Worm (Caenorhabditis elegans) whole organism, young adult: ENCODE measurements around the gene nlp-50.

Experiments
- B0019.2 ChIP-seq: fragments of 200-800 bp; sonication (Bioruptor generic); conservative IDR thresholded peaks from 2 replicates; pipeline ENCODE4 v1.3.6; 2022; ENCODE audit warnings: missing genetic modification reagents, missing genetic modification characterization, missing compliant biosample characterization
- B0035.1 ChIP-seq: sonication (generic microtip); optimal IDR thresholded peaks from 2 replicates; lab custom pipeline; 2016; ENCODE audit warnings: missing genetic modification characterization, mild to moderate bottlenecking, missing compliant biosample characterization, missing genotype, missing genetic modification reagents
- B0336.3 ChIP-seq: fragments of 200-800 bp; sonication (Bioruptor generic); IDR thresholded peaks from 2 replicates; pipeline ENCODE4 v1.3.6; 2022; ENCODE audit warnings: missing genetic modification characterization, missing compliant biosample characterization
- C17E4.6 ChIP-seq: fragments of 200-800 bp; sonication (Bioruptor generic); IDR thresholded peaks from 2 replicates; pipeline ENCODE4 v1.3.6; 2022; ENCODE audit warnings: missing genetic modification reagents, missing genetic modification characterization, missing compliant biosample characterization
- F33H1.4 ChIP-seq: fragments of 200-800 bp; sonication (Bioruptor generic); IDR thresholded peaks from 2 replicates; pipeline ENCODE4 v1.3.6; 2022; ENCODE audit warnings: missing genetic modification reagents, missing genetic modification characterization, missing compliant biosample characterization
- F52B5.7 ChIP-seq: sonication (generic microtip); optimal IDR thresholded peaks from 2 replicates; lab custom pipeline; 2016; ENCODE audit warnings: mild to moderate bottlenecking, missing genetic modification characterization, missing compliant biosample characterization
- F55B11.4 ChIP-seq: sonication (generic microtip); optimal IDR thresholded peaks from 2 replicates; lab custom pipeline; 2016; ENCODE audit warnings: missing compliant biosample characterization, missing genetic modification characterization, borderline replicate concordance; ENCODE audit not compliant: insufficient read depth
- F57A8.1 ChIP-seq: fragments of 200-800 bp; sonication (Bioruptor generic); optimal IDR thresholded peaks from 2 replicates; lab custom pipeline; 2018; ENCODE audit warnings: mild to moderate bottlenecking, missing genetic modification characterization, moderate library complexity, missing compliant biosample characterization
- Y67H2A.10 ChIP-seq: fragments of 200-800 bp; sonication (Bioruptor generic); conservative IDR thresholded peaks from 2 replicates; pipeline ENCODE4 v1.3.6; 2022; ENCODE audit warnings: missing genetic modification reagents, missing genetic modification characterization, missing compliant biosample characterization
- Y95B8A.8 ChIP-seq: fragments of 200-800 bp; sonication (Bioruptor generic); IDR thresholded peaks from 2 replicates; pipeline ENCODE4 v1.3.6; 2022; ENCODE audit warnings: missing genetic modification reagents, missing genetic modification characterization, missing compliant biosample characterization
- ZK185.1 ChIP-seq: sonication (generic microtip); optimal IDR thresholded peaks from 2 replicates; lab custom pipeline; 2016; ENCODE audit warnings: mild to moderate bottlenecking, missing genetic modification characterization, missing compliant biosample characterization; ENCODE audit not compliant: poor library complexity, severe bottlenecking
- aptf-2 ChIP-seq: fragments of 200-800 bp; sonication (Bioruptor generic); conservative IDR thresholded peaks from 2 replicates; pipeline ENCODE4 v1.3.6; 2022; ENCODE audit warnings: missing genetic modification reagents, missing genetic modification characterization, missing compliant biosample characterization
- attf-6 ChIP-seq: fragments of 200-800 bp; sonication (Bioruptor generic); IDR thresholded peaks from 2 replicates; pipeline ENCODE4 v1.3.6; 2022; ENCODE audit warnings: missing genetic modification reagents, missing genetic modification characterization, missing compliant biosample characterization
- bed-2 ChIP-seq: fragments of 200-800 bp; sonication (Bioruptor generic); IDR thresholded peaks from 2 replicates; pipeline ENCODE4 v1.3.6; 2022; ENCODE audit warnings: missing genetic modification reagents, missing genetic modification characterization, missing compliant biosample characterization
- cebp-1 ChIP-seq, 2 experiments: fragments of 200-800 bp in 1 of 2; sonication (Bioruptor generic) in 1 of 2; sonication (generic microtip) in 1 of 2; IDR thresholded peaks in 1 of 2; optimal IDR thresholded peaks in 1 of 2; 2 replicates each; pipeline versions ENCODE4 v1.3.6 to Lab custom; 2017 to 2022; ENCODE audit warnings: missing compliant biosample characterization in 2 of 2, missing genetic modification characterization in 2 of 2, mild to moderate bottlenecking in 1 of 2, missing genetic modification reagents in 1 of 2, moderate library complexity in 1 of 2
- ceh-100 ChIP-seq: fragments of 200-800 bp; sonication (Bioruptor generic); IDR thresholded peaks from 2 replicates; pipeline ENCODE4 v1.3.6; 2022; ENCODE audit warnings: missing genetic modification reagents, missing genetic modification characterization, missing compliant biosample characterization
- ceh-27 ChIP-seq: fragments of 200-800 bp; sonication (Bioruptor generic); optimal IDR thresholded peaks from 2 replicates; lab custom pipeline; 2018; ENCODE audit warnings: mild to moderate bottlenecking, missing genetic modification characterization, moderate library complexity, missing compliant biosample characterization
- ceh-58 ChIP-seq: fragments of 200-800 bp; sonication (Bioruptor generic); IDR thresholded peaks from 2 replicates; pipeline ENCODE4 v1.3.6; 2022; ENCODE audit warnings: missing genetic modification characterization, missing compliant biosample characterization
- dox-1 ChIP-seq: fragments of 200-800 bp; sonication (Bioruptor generic); IDR thresholded peaks from 2 replicates; pipeline ENCODE4 v1.3.6; 2022; ENCODE audit warnings: missing genetic modification reagents, missing genetic modification characterization, missing compliant biosample characterization
- dpff-1 ChIP-seq: sonication (generic microtip); optimal IDR thresholded peaks from 2 replicates; lab custom pipeline; 2017; ENCODE audit warnings: mild to moderate bottlenecking, missing genetic modification characterization, missing compliant biosample characterization
- dpl-1 ChIP-seq: fragments of 150-350 bp; optimal IDR thresholded peaks from 2 replicates; lab custom pipeline; 2014; ENCODE audit warnings: missing biosample characterization, missing genetic modification reagents, missing genetic modification characterization
- efl-1 ChIP-seq: fragments of 150-350 bp; optimal IDR thresholded peaks from 2 replicates; lab custom pipeline; 2014; ENCODE audit warnings: missing biosample characterization, missing genetic modification reagents, missing genetic modification characterization
- egrh-3 ChIP-seq: fragments of 200-800 bp; sonication (Bioruptor generic); IDR thresholded peaks from 2 replicates; pipeline ENCODE4 v1.3.6; 2022; ENCODE audit warnings: missing genetic modification reagents, missing genetic modification characterization, missing compliant biosample characterization
- ekl-4 ChIP-seq: fragments of 200-800 bp; sonication (Bioruptor generic); IDR thresholded peaks from 2 replicates; pipeline ENCODE4 v1.3.6; 2022; ENCODE audit warnings: missing genetic modification reagents, missing genetic modification characterization, missing compliant biosample characterization
- fkh-3 ChIP-seq: sonication (generic microtip); optimal IDR thresholded peaks from 2 replicates; lab custom pipeline; 2016; ENCODE audit warnings: mild to moderate bottlenecking, missing genetic modification characterization, missing compliant biosample characterization
- hlh-26 ChIP-seq: fragments of 200-800 bp; sonication (Bioruptor generic); conservative IDR thresholded peaks from 2 replicates; pipeline ENCODE4 v1.3.6; 2022; ENCODE audit warnings: missing genetic modification reagents, missing genetic modification characterization, missing compliant biosample characterization
- hmg-1.2 ChIP-seq: fragments of 200-800 bp; sonication (Bioruptor generic); IDR thresholded peaks from 2 replicates; pipeline ENCODE4 v1.3.6; 2022; ENCODE audit warnings: missing genetic modification reagents, missing genetic modification characterization, missing compliant biosample characterization
- hrde-1 ChIP-seq: sonication (generic microtip); optimal IDR thresholded peaks from 2 replicates; lab custom pipeline; 2016; ENCODE audit warnings: missing genetic modification characterization, mild to moderate bottlenecking, missing compliant biosample characterization, moderate library complexity, missing genotype, missing genetic modification reagents, borderline replicate concordance
- lag-1 ChIP-seq: fragments of 200-800 bp; sonication (Bioruptor generic); IDR thresholded peaks from 2 replicates; pipeline ENCODE4 v1.3.6; 2022; ENCODE audit warnings: missing genetic modification reagents, missing genetic modification characterization, missing compliant biosample characterization
- lin-54 ChIP-seq: fragments of 200-800 bp; sonication (Bioruptor generic); optimal IDR thresholded peaks from 2 replicates; lab custom pipeline; 2018; ENCODE audit warnings: mild to moderate bottlenecking, missing genetic modification characterization, missing compliant biosample characterization
- lsl-1 ChIP-seq: fragments of 200-800 bp; sonication (Bioruptor generic); optimal IDR thresholded peaks from 2 replicates; lab custom pipeline; 2018; ENCODE audit warnings: mild to moderate bottlenecking, missing genetic modification characterization, moderate library complexity, missing compliant biosample characterization
- madf-3 ChIP-seq: fragments of 200-800 bp; sonication (Bioruptor generic); IDR thresholded peaks from 2 replicates; pipeline ENCODE4 v1.3.6; 2022; ENCODE audit warnings: missing genetic modification reagents, missing genetic modification characterization, missing compliant biosample characterization
- madf-6 ChIP-seq: fragments of 200-800 bp; sonication (Bioruptor generic); IDR thresholded peaks from 2 replicates; pipeline ENCODE4 v1.3.6; 2022; ENCODE audit warnings: missing genetic modification reagents, missing genetic modification characterization, missing compliant biosample characterization
- madf-8 ChIP-seq: fragments of 200-800 bp; sonication (Bioruptor generic); conservative IDR thresholded peaks from 2 replicates; pipeline ENCODE4 v1.3.6; 2022; ENCODE audit warnings: missing genetic modification reagents, missing genetic modification characterization, missing compliant biosample characterization
- mcd-1 ChIP-seq: fragments of 200-800 bp; sonication (Bioruptor generic); IDR thresholded peaks from 2 replicates; pipeline ENCODE4 v1.3.6; 2022; ENCODE audit warnings: missing genetic modification reagents, missing genetic modification characterization, missing compliant biosample characterization
- mel-28 ChIP-seq: sonication (generic microtip); optimal IDR thresholded peaks from 2 replicates; lab custom pipeline; 2016; ENCODE audit warnings: borderline replicate concordance, mild to moderate bottlenecking, missing genetic modification characterization, missing compliant biosample characterization
- mes-4 ChIP-seq: sonication (generic microtip); optimal IDR thresholded peaks from 2 replicates; lab custom pipeline; 2016; ENCODE audit warnings: missing genotype, missing genetic modification characterization, missing compliant biosample characterization
- nfya-1 ChIP-seq: sonication (generic microtip); optimal IDR thresholded peaks from 2 replicates; lab custom pipeline; 2017; ENCODE audit warnings: antibody characterized with exemption, missing compliant biosample characterization, missing genetic modification characterization, borderline replicate concordance; ENCODE audit not compliant: insufficient read depth
- nhr-179 ChIP-seq: sonication (generic microtip); optimal IDR thresholded peaks from 2 replicates; lab custom pipeline; 2016; ENCODE audit warnings: mild to moderate bottlenecking, missing genetic modification characterization, missing compliant biosample characterization
- repo-1 ChIP-seq: sonication (generic microtip); optimal IDR thresholded peaks from 2 replicates; lab custom pipeline; 2017; ENCODE audit warnings: mild to moderate bottlenecking, missing genetic modification characterization, missing compliant biosample characterization
- sea-2 ChIP-seq: fragments of 200-800 bp; sonication (Bioruptor generic); IDR thresholded peaks from 2 replicates; pipeline ENCODE4 v1.3.6; 2022; ENCODE audit warnings: missing genetic modification characterization, missing compliant biosample characterization
- snpc-1.1 ChIP-seq: sonication (generic microtip); optimal IDR thresholded peaks from 2 replicates; lab custom pipeline; 2017; ENCODE audit warnings: missing genetic modification characterization, mild to moderate bottlenecking, missing compliant biosample characterization, antibody characterized with exemption, moderate library complexity, missing genotype, missing genetic modification reagents; ENCODE audit not compliant: insufficient read depth
- snpc-4 ChIP-seq, 5 experiments: fragments of 150-350 bp in 1 of 5; sonication (generic microtip) in 4 of 5; optimal IDR thresholded peaks; 2 replicates each; lab custom pipeline; 2014 to 2018; ENCODE audit warnings: missing genetic modification characterization in 5 of 5, missing biosample characterization in 3 of 5, antibody characterized with exemption in 2 of 5, mild to moderate bottlenecking in 2 of 5, missing compliant biosample characterization in 2 of 5, missing genotype in 2 of 5, moderate library complexity in 2 of 5, missing genetic modification reagents in 1 of 5
- tbp1 ChIP-seq: fragments of 200-800 bp; sonication (Bioruptor generic); optimal IDR thresholded peaks from 2 replicates; lab custom pipeline; 2018; ENCODE audit warnings: mild to moderate bottlenecking, missing genetic modification characterization, missing compliant biosample characterization
- zfh-2 ChIP-seq: fragments of 200-800 bp; sonication (Bioruptor generic); conservative IDR thresholded peaks from 2 replicates; pipeline ENCODE4 v1.3.6; 2022; ENCODE audit warnings: missing genetic modification reagents, missing genetic modification characterization, missing compliant biosample characterization
- zim-3 ChIP-seq: sonication (generic microtip); optimal IDR thresholded peaks from 2 replicates; lab custom pipeline; 2017; ENCODE audit warnings: mild to moderate bottlenecking, missing genetic modification characterization, moderate library complexity, missing compliant biosample characterization
- ztf-25 ChIP-seq: fragments of 200-800 bp; sonication (Bioruptor generic); IDR thresholded peaks from 2 replicates; pipeline ENCODE4 v1.3.6; 2022; ENCODE audit warnings: missing genetic modification reagents, missing genetic modification characterization, missing compliant biosample characterization

Gene nlp-50

ce11 chrII:6736066-6736465 lies 28.8 kb upstream of the nlp-50 start, which contains the start of gene mrps-18.C (continued):
- TF ChIP-seq F33H1.4 (GFP tag; lab: Robert Waterston, UW) (no peak), F52B5.7 (tag; lab: Kevin White, UChicago) (no peak), dox-1 (GFP tag; lab: Robert Waterston, UW) (no peak), zim-3 (tag; lab: Kevin White, UChicago) (no peak), B0019.2 (GFP tag; lab: Robert Waterston, UW) (no peak), ZK185.1 (tag; lab: Kevin White, UChicago) (no peak), hmg-1.2 (GFP tag; lab: Robert Waterston, UW) (0 out of 2 replicates have a peak, but pooled peaks have one; percentile 15), ceh-100 (GFP tag; lab: Robert Waterston, UW) (no peak), repo-1 (tag; lab: Kevin White, UChicago) (peak; percentile 36), ztf-25 (GFP tag; lab: Robert Waterston, UW) (no peak), nfya-1 (tag; lab: Kevin White, UChicago) (no peak), efl-1 (no peak), tbp1 (GFP tag; lab: Kevin White, UChicago) (no peak), cebp-1 (GFP tag; IDR thresholded peaks at IDR 0.05; lab: Robert Waterston, UW) (no peak), cebp-1 (tag; optimal IDR thresholded peaks at IDR 0.05; lab: Kevin White, UChicago) (no peak), sea-2 (GFP tag; lab: Robert Waterston, UW) (no peak), zfh-2 (GFP tag; lab: Robert Waterston, UW) (no peak), ceh-27 (GFP tag; lab: Kevin White, UChicago) (no peak), ceh-58 (GFP tag; lab: Robert Waterston, UW) (no peak), C17E4.6 (GFP tag; lab: Robert Waterston, UW) (no peak), bed-2 (no peak), lag-1 (GFP tag; lab: Robert Waterston, UW) (no peak), dpl-1 (GFP tag; lab: Kevin White, UChicago) (no peak), ekl-4 (GFP tag; lab: Robert Waterston, UW) (peak; percentile 56), nhr-179 (no peak), attf-6 (GFP tag; lab: Robert Waterston, UW) (no peak), fkh-3 (no peak), mcd-1 (GFP tag; lab: Robert Waterston, UW) (0 out of 2 replicates have a peak, but pooled peaks have one; percentile 30), B0035.1 (tag; lab: Kevin White, UChicago) (no peak), snpc-4 (GFP tag; optimal IDR thresholded peaks at IDR 0.05; lab: Kevin White, UChicago) (no peak), snpc-4 (tag; optimal IDR thresholded peaks at IDR 0.05; lab: Kevin White, UChicago) (no peak), hrde-1 (tag; lab: Kevin White, UChicago) (no peak), aptf-2 (no peak), B0336.3 (no peak), F57A8.1 (no peak), Y67H2A.10 (GFP tag; lab: Robert Waterston, UW) (no peak), mes-4 (tag; lab: Kevin White, UChicago) (no peak), hlh-26 (GFP tag; lab: Robert Waterston, UW) (no peak), lin-54 (no peak), madf-6 (GFP tag; lab: Robert Waterston, UW) (peak; percentile 47), Y95B8A.8 (GFP tag; lab: Robert Waterston, UW) (no peak), mel-28 (tag; lab: Kevin White, UChicago) (no peak), madf-8 (GFP tag; lab: Robert Waterston, UW) (no peak), egrh-3 (GFP tag; lab: Robert Waterston, UW) (no peak), snpc-1.1 (tag; lab: Kevin White, UChicago) (no peak), madf-3 (GFP tag; lab: Robert Waterston, UW) (0 out of 2 replicates have a peak, but pooled peaks have one; percentile 7), lsl-1 (GFP tag; lab: Kevin White, UChicago) (no peak), F55B11.4 (tag; lab: Kevin White, UChicago) (no peak), dpff-1 (tag; lab: Kevin White, UChicago) (no peak)
